Fruit fly (Drosophila melanogaster) whole organism, embryonic: Measurements from ENCODE around the gene PpD6.

Experiments used
- CG1024 ChIP-seq: fragments of 200-800 bp; sonication (Bioruptor generic); IDR thresholded peaks from 2 replicates; pipeline ENCODE4 v1.3.6; 2022; ENCODE audit warnings: missing biosample characterization, missing genetic modification characterization
- CG10959 ChIP-seq: fragments of 200-800 bp; sonication (Bioruptor generic); IDR thresholded peaks from 2 replicates; pipeline ENCODE4 v1.3.6; 2022; ENCODE audit warnings: missing biosample characterization, missing genetic modification characterization
- CG11504 ChIP-seq: fragments of 200-800 bp; sonication (Bioruptor generic); optimal IDR thresholded peaks from 3 replicates; lab custom pipeline; 2019; ENCODE audit warnings: missing biosample characterization, mild to moderate bottlenecking, missing genetic modification characterization, moderate library complexity
- CG14014 ChIP-seq: fragments of 200-800 bp; sonication (Bioruptor generic); IDR thresholded peaks from 2 replicates; pipeline ENCODE4 v1.3.6; 2022; ENCODE audit warnings: missing biosample characterization, missing genetic modification characterization
- CG14667 ChIP-seq: fragments of 200-800 bp; sonication (Bioruptor generic); IDR thresholded peaks from 2 replicates; pipeline ENCODE4 v1.3.6; 2022; ENCODE audit warnings: missing biosample characterization, missing genetic modification characterization
- CG15479 ChIP-seq: fragments of 200-800 bp; sonication (Bioruptor generic); optimal IDR thresholded peaks from 3 replicates; lab custom pipeline; 2019; ENCODE audit warnings: missing biosample characterization, mild to moderate bottlenecking, missing genetic modification characterization, moderate library complexity
- CG17328 ChIP-seq: fragments of 200-800 bp; sonication (Bioruptor generic); IDR thresholded peaks from 2 replicates; pipeline ENCODE4 v1.3.6; 2022; ENCODE audit warnings: missing biosample characterization, missing genetic modification characterization
- CG17361 ChIP-seq: fragments of 200-800 bp; sonication (Bioruptor generic); IDR thresholded peaks from 3 replicates; pipeline ENCODE4 v1.3.6; 2022; ENCODE audit warnings: missing biosample characterization, missing genetic modification characterization
- CG1792 ChIP-seq: fragments of 200-800 bp; sonication (Bioruptor generic); optimal IDR thresholded peaks from 2 replicates; lab custom pipeline; 2016; ENCODE audit warnings: missing biosample characterization, missing genetic modification characterization
- CG2678 ChIP-seq: fragments of 200-800 bp; sonication (Bioruptor generic); optimal IDR thresholded peaks from 3 replicates; lab custom pipeline; 2019; ENCODE audit warnings: missing biosample characterization, mild to moderate bottlenecking, missing genetic modification characterization, moderate library complexity
- CG2889 ChIP-seq: fragments of 200-800 bp; sonication (Bioruptor generic); IDR thresholded peaks from 3 replicates; pipeline ENCODE4 v1.3.6; 2022; ENCODE audit warnings: missing biosample characterization, missing genetic modification characterization
- CG4730 ChIP-seq: fragments of 200-800 bp; sonication (Bioruptor generic); IDR thresholded peaks from 2 replicates; pipeline ENCODE4 v1.3.6; 2022; ENCODE audit warnings: missing biosample characterization, missing genetic modification characterization
- CG5245 ChIP-seq: fragments of 200-800 bp; sonication (Bioruptor generic); optimal IDR thresholded peaks from 3 replicates; lab custom pipeline; 2016; ENCODE audit warnings: missing biosample characterization, missing genetic modification characterization
- CG6272 ChIP-seq: fragments of 200-800 bp; sonication (Bioruptor generic); IDR thresholded peaks from 2 replicates; pipeline ENCODE4 v1.3.6; 2022; ENCODE audit warnings: missing biosample characterization, missing genetic modification characterization
- CG7271 ChIP-seq: fragments of 200-800 bp; sonication (Bioruptor generic); optimal IDR thresholded peaks from 2 replicates; lab custom pipeline; 2018; ENCODE audit warnings: missing biosample characterization, mild to moderate bottlenecking, missing genetic modification characterization, moderate library complexity
- CG7357 ChIP-seq: fragments of 200-800 bp; sonication (Bioruptor generic); IDR thresholded peaks from 3 replicates; pipeline ENCODE4 v1.3.6; 2022; ENCODE audit warnings: missing biosample characterization, missing genetic modification characterization
- CG8944 ChIP-seq: fragments of 200-800 bp; sonication (Bioruptor generic); optimal IDR thresholded peaks from 3 replicates; lab custom pipeline; 2016; ENCODE audit warnings: missing biosample characterization, missing genetic modification characterization
- CG9797 ChIP-seq: fragments of 200-800 bp; sonication (Bioruptor generic); optimal IDR thresholded peaks from 3 replicates; lab custom pipeline; 2018; ENCODE audit warnings: missing biosample characterization, mild to moderate bottlenecking, missing genetic modification characterization
- CoRest ChIP-seq: fragments of 200-800 bp; sonication (Bioruptor generic); optimal IDR thresholded peaks from 3 replicates; lab custom pipeline; 2018; ENCODE audit warnings: missing biosample characterization, mild to moderate bottlenecking, missing genetic modification characterization, moderate library complexity
- Dip2 ChIP-seq: fragments of 200-800 bp; sonication (Bioruptor generic); IDR thresholded peaks from 2 replicates; pipeline ENCODE4 v1.3.6; 2022; ENCODE audit warnings: missing biosample characterization, missing genetic modification characterization
- Dref ChIP-seq: fragments of 200-800 bp; sonication (Bioruptor generic); IDR thresholded peaks from 2 replicates; pipeline ENCODE4 v1.3.6; 2022; ENCODE audit warnings: missing biosample characterization, missing genetic modification characterization
- Hey ChIP-seq: fragments of 200-800 bp; sonication (Bioruptor generic); optimal IDR thresholded peaks from 3 replicates; lab custom pipeline; 2018; ENCODE audit warnings: missing biosample characterization, mild to moderate bottlenecking, missing genetic modification characterization
- HmgZ ChIP-seq: fragments of 200-800 bp; sonication (Bioruptor generic); optimal IDR thresholded peaks from 2 replicates; lab custom pipeline; 2018; ENCODE audit warnings: missing biosample characterization, mild to moderate bottlenecking, missing genetic modification characterization
- Hsf ChIP-seq: fragments of 200-800 bp; sonication (Bioruptor generic); optimal IDR thresholded peaks from 3 replicates; lab custom pipeline; 2016; ENCODE audit warnings: missing biosample characterization, missing genetic modification characterization
- Lhr ChIP-seq: fragments of 200-800 bp; sonication (Bioruptor generic); optimal IDR thresholded peaks from 3 replicates; lab custom pipeline; 2017; ENCODE audit warnings: mild to moderate bottlenecking, missing biosample characterization, missing genetic modification reagents, missing genetic modification characterization
- Max ChIP-seq: fragments of 200-800 bp; sonication (Bioruptor generic); optimal IDR thresholded peaks from 2 replicates; lab custom pipeline; 2016; ENCODE audit warnings: missing biosample characterization, mild to moderate bottlenecking, missing genetic modification characterization
- NC2α ChIP-seq: fragments of 200-800 bp; sonication (Bioruptor generic); optimal IDR thresholded peaks from 2 replicates; lab custom pipeline; 2016; ENCODE audit warnings: missing biosample characterization, missing genetic modification characterization
- Neu2 ChIP-seq: fragments of 200-800 bp; sonication (Bioruptor generic); optimal IDR thresholded peaks from 3 replicates; lab custom pipeline; 2016; ENCODE audit warnings: missing biosample characterization, missing genetic modification characterization, borderline replicate concordance
- Optix ChIP-seq: fragments of 200-800 bp; sonication (Bioruptor generic); IDR thresholded peaks from 3 replicates; pipeline ENCODE4 v1.3.6; 2022; ENCODE audit warnings: missing biosample characterization, missing genetic modification characterization
- PHDP ChIP-seq: fragments of 200-800 bp; sonication (Bioruptor generic); optimal IDR thresholded peaks from 3 replicates; lab custom pipeline; 2018; ENCODE audit warnings: missing biosample characterization, mild to moderate bottlenecking, missing genetic modification characterization, moderate library complexity
- Rx ChIP-seq: fragments of 200-800 bp; sonication (Bioruptor generic); IDR thresholded peaks from 2 replicates; pipeline ENCODE4 v1.3.6; 2022; ENCODE audit warnings: missing biosample characterization, missing genetic modification characterization
- chif ChIP-seq, 2 experiments: fragments of 200-800 bp; sonication (Bioruptor generic); optimal IDR thresholded peaks; 3 replicates each; lab custom pipeline; 2016; ENCODE audit warnings: missing biosample characterization in 2 of 2, missing genetic modification characterization in 2 of 2
- chm ChIP-seq: fragments of 200-800 bp; sonication (Bioruptor generic); IDR thresholded peaks from 2 replicates; pipeline ENCODE4 v1.3.6; 2022; ENCODE audit warnings: missing biosample characterization, missing genetic modification characterization
- chn ChIP-seq: fragments of 200-800 bp; sonication (Bioruptor generic); optimal IDR thresholded peaks from 2 replicates; lab custom pipeline; 2016; ENCODE audit warnings: missing biosample characterization, missing genetic modification characterization
- corto ChIP-seq: fragments of 200-800 bp; sonication (Bioruptor generic); optimal IDR thresholded peaks from 2 replicates; lab custom pipeline; 2016; ENCODE audit warnings: missing biosample characterization, mild to moderate bottlenecking, missing genetic modification characterization, moderate library complexity
- croc ChIP-seq: fragments of 200-800 bp; sonication (Bioruptor generic); conservative IDR thresholded peaks from 3 replicates; pipeline ENCODE4 v1.3.6; 2022; ENCODE audit warnings: missing biosample characterization, missing genetic modification characterization
- dati ChIP-seq: fragments of 200-800 bp; sonication (Bioruptor generic); IDR thresholded peaks from 2 replicates; pipeline ENCODE4 v1.3.6; 2022; ENCODE audit warnings: missing biosample characterization, missing genetic modification characterization
- esg ChIP-seq: fragments of 200-800 bp; sonication (Bioruptor generic); conservative IDR thresholded peaks from 2 replicates; pipeline ENCODE4 v1.3.6; 2022; ENCODE audit warnings: missing biosample characterization, missing genetic modification characterization
- ftz-f1 ChIP-seq: fragments of 200-800 bp; sonication (Bioruptor generic); optimal IDR thresholded peaks from 2 replicates; lab custom pipeline; 2016; ENCODE audit warnings: missing biosample characterization, missing genetic modification characterization
- gro ChIP-seq: fragments of 200-800 bp; sonication (Bioruptor generic); optimal IDR thresholded peaks from 2 replicates; lab custom pipeline; 2016; ENCODE audit warnings: missing biosample characterization, missing genetic modification characterization
- ken ChIP-seq: fragments of 200-800 bp; sonication (Bioruptor generic); IDR thresholded peaks from 3 replicates; pipeline ENCODE4 v1.3.6; 2022; ENCODE audit warnings: missing biosample characterization, missing genetic modification characterization
- nerfin-1 ChIP-seq: fragments of 200-800 bp; sonication (Bioruptor generic); optimal IDR thresholded peaks from 3 replicates; lab custom pipeline; 2019; ENCODE audit warnings: missing biosample characterization, mild to moderate bottlenecking, missing genetic modification characterization, moderate library complexity
- org-1 ChIP-seq: fragments of 200-800 bp; sonication (Bioruptor generic); optimal IDR thresholded peaks from 2 replicates; lab custom pipeline; 2017; ENCODE audit warnings: missing biosample characterization, missing genetic modification characterization
- ranshi ChIP-seq: fragments of 200-800 bp; sonication (Bioruptor generic); IDR thresholded peaks from 2 replicates; pipeline ENCODE4 v1.3.6; 2022; ENCODE audit warnings: missing biosample characterization, missing genetic modification characterization
- repo ChIP-seq: fragments of 200-800 bp; sonication (Bioruptor generic); optimal IDR thresholded peaks from 2 replicates; lab custom pipeline; 2016; ENCODE audit warnings: missing biosample characterization, missing genetic modification characterization
- sens-2 ChIP-seq: fragments of 200-800 bp; sonication (Bioruptor generic); IDR thresholded peaks from 2 replicates; pipeline ENCODE4 v1.3.6; 2022; ENCODE audit warnings: missing biosample characterization, missing genetic modification characterization
- sisA ChIP-seq: fragments of 200-800 bp; sonication (Bioruptor generic); IDR thresholded peaks from 2 replicates; pipeline ENCODE4 v1.3.6; 2022; ENCODE audit warnings: missing biosample characterization, missing genetic modification characterization
- stc ChIP-seq: fragments of 200-800 bp; sonication (Bioruptor generic); IDR thresholded peaks from 2 replicates; pipeline ENCODE4 v1.3.6; 2022; ENCODE audit warnings: missing biosample characterization, missing genetic modification characterization
- sug ChIP-seq: fragments of 200-800 bp; optimal IDR thresholded peaks from 2 replicates; lab custom pipeline; 2019; ENCODE audit warnings: missing biosample characterization, mild to moderate bottlenecking, missing genetic modification characterization, moderate library complexity
- tio ChIP-seq: fragments of 200-800 bp; sonication (Bioruptor generic); optimal IDR thresholded peaks from 2 replicates; lab custom pipeline; 2017; ENCODE audit warnings: missing biosample characterization, missing genetic modification characterization, inconsistent platforms
- trh ChIP-seq: fragments of 200-800 bp; sonication (Bioruptor generic); optimal IDR thresholded peaks from 2 replicates; lab custom pipeline; 2016; ENCODE audit warnings: missing biosample characterization, missing genetic modification characterization
- z ChIP-seq: fragments of 200-800 bp; sonication (Bioruptor generic); IDR thresholded peaks from 3 replicates; pipeline ENCODE4 v1.3.6; 2022; ENCODE audit warnings: missing biosample characterization, missing genetic modification characterization

The PpD6 gene

DNA sequence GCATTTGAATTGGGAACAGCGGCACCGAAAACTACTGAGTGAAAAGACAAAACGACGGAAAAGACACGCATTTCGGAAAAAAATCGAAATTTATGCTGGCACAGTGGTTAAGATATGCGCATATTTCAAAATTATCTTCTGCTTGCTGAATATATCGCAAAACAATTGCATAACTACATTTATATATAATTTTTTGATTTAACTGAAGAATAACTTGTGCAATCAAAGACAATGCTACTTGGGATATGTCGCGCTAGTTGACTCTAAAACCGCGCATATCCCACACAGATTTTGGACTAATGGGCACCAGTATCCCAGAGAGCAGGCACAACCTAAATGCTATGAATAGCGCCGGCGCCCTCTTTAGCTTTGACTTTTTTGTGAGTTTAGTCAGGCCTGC, 8.7 kb upstream of the PpD6 start (continued):
- TF ChIP-seq org-1 (no peak), CG7357 (GFP tag; lab: Robert Waterston, UW) (peak; percentile 40; the same call in 1 of the 3 replicates), CG17361 (GFP tag; lab: Robert Waterston, UW) (peak; percentile 59; the same call in 2 of the 3 replicates), dati (0 out of 2 replicates have a peak, but pooled peaks have one; percentile 12), Max (GFP tag; lab: Kevin White, UChicago) (no peak), Neu2 (GFP tag; lab: Kevin White, UChicago) (no peak), Hsf (peak; percentile 36), Hey (tag; lab: Kevin White, UChicago) (no peak), HmgZ (tag; lab: Kevin White, UChicago) (peak; percentile 2), CG14667 (peak; percentile 67), ken (GFP tag; lab: Robert Waterston, UW) (peak; percentile 78; the same call in 2 of the 3 replicates), CG6272 (GFP tag; lab: Robert Waterston, UW) (peak; percentile 31; the same call in 1 of the 2 replicates), CG4730 (GFP tag; lab: Robert Waterston, UW) (0 out of 2 replicates have a peak, but pooled peaks have one; percentile 26), repo (no peak), CG9797 (no peak), esg (peak; percentile 53; the same call in 1 of the 2 replicates), trh (no peak), CoRest (tag; lab: Kevin White, UChicago) (peak; percentile 51), CG1792 (GFP tag; lab: Kevin White, UChicago) (no peak), CG10959 (no peak), Dref (GFP tag; lab: Robert Waterston, UW) (no peak), z (GFP tag; lab: Robert Waterston, UW) (0 out of 3 replicates have a peak, but pooled peaks have one; percentile 8), chif (GFP tag; optimal IDR thresholded peaks at IDR 0.05; lab: Kevin White, UChicago) (peak in 1 of 2 experiments; percentile 19), corto (GFP tag; lab: Kevin White, UChicago) (no peak), tio (no peak), CG15479 (GFP tag; lab: Kevin White, UChicago) (no peak), chm (GFP tag; lab: Robert Waterston, UW) (no peak; the same call in 1 of the 2 replicates), gro (GFP tag; lab: Kevin White, UChicago) (no peak), sisA (peak; percentile 65), nerfin-1 (tag; lab: Kevin White, UChicago) (peak; percentile 18), ftz-f1 (no peak), stc (GFP tag; lab: Robert Waterston, UW) (peak; percentile 83), CG7271 (no peak), sens-2 (no peak), chn (GFP tag; lab: Kevin White, UChicago) (no peak), CG8944 (GFP tag; lab: Kevin White, UChicago) (peak; percentile 7), CG1024 (GFP tag; lab: Robert Waterston, UW) (no peak; the same call in 1 of the 2 replicates), Optix (GFP tag; lab: Robert Waterston, UW) (peak; percentile 55; the same call in 1 of the 3 replicates), CG14014 (0 out of 2 replicates have a peak, but pooled peaks have one; percentile 23), CG2889 (peak; percentile 43; the same call in 1 of the 3 replicates), CG17328 (GFP tag; lab: Robert Waterston, UW) (peak; percentile 60), NC2α (no peak), CG5245 (GFP tag; lab: Kevin White, UChicago) (no peak), Rx (GFP tag; lab: Robert Waterston, UW) (peak; percentile 13; the same call in 1 of the 2 replicates), PHDP (peak; percentile 28), Lhr (GFP tag; lab: Kevin White, UChicago) (no peak), CG11504 (peak; percentile 58), sug (tag; lab: Kevin White, UChicago) (no peak), croc (GFP tag; lab: Robert Waterston, UW) (peak; percentile 40; the same call in 2 of the 3 replicates), ranshi (peak; percentile 55; the same call in 1 of the 2 replicates), CG2678 (tag; lab: Kevin White, UChicago) (peak; percentile 57), Dip2 (GFP tag; lab: Robert Waterston, UW) (no peak)
